Worm (Caenorhabditis elegans): ENCODE measurements around the gene srd-11.

DNA sequence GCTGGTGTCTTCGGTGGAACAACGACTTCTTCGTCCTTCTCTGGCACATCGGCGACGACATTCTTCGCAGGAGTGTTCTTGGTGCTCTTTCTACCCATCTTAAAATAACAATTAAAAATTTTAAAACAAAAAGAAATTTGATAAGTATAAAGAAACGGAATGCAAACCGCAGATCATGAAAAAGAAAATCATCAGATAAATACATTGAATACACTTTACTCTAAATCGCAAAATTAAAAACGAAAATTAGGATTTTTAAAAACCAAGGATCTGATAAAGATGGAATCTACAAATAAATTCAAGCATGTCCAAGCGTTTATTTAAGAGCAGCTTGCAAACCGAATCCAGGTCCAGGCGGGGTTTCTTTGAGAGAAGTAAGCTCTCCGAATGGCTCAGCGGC lies 4.8 kb upstream of the srd-11 start, which contains the start of gene F53F4.11:
- TF ChIP-seq lsy-2 (tag; optimal IDR thresholded peaks at IDR 0.05) (no peak), lin-13 (tag; optimal IDR thresholded peaks at IDR 0.05) (no peak), snpc-4 (tag; optimal IDR thresholded peaks at IDR 0.05) (no peak), unc-120 (tag; optimal IDR thresholded peaks at IDR 0.05; ENCODE audit: poor library complexity, severe bottlenecking) (no peak), ces-1 (GFP tag; optimal IDR thresholded peaks at IDR 0.05) (no peak), mls-2 (tag; optimal IDR thresholded peaks at IDR 0.05) (no peak), pha-4 (tag; optimal IDR thresholded peaks at IDR 0.05) (no peak), hlh-1 (tag; optimal IDR thresholded peaks at IDR 0.05) (no peak), unc-39 (tag; optimal IDR thresholded peaks at IDR 0.05) (no peak), nhr-237 (tag; optimal IDR thresholded peaks at IDR 0.05) (no peak), M03D4.4 (tag; optimal IDR thresholded peaks at IDR 0.05) (no peak), ztf-11 (tag; optimal IDR thresholded peaks at IDR 0.05) (no peak)
